Worm (Caenorhabditis elegans) whole organism, L4 larva: ENCODE results near the gene T28A11.3.

ENCODE experiments used
- D1046.2 ChIP-seq: fragments of 200-800 bp; sonication (Bioruptor generic); IDR thresholded peaks from 2 replicates; pipeline ENCODE4 v1.3.6; 2022; ENCODE audit warnings: missing genetic modification characterization, missing compliant biosample characterization
- F44E2.7 ChIP-seq: fragments of 200-800 bp; sonication (Bioruptor generic); IDR thresholded peaks from 2 replicates; pipeline ENCODE4 v2.1.2; 2022; ENCODE audit warnings: missing genetic modification characterization, missing compliant biosample characterization
- T20F7.1 ChIP-seq: fragments of 200-800 bp; sonication (Bioruptor generic); optimal IDR thresholded peaks from 2 replicates; lab custom pipeline; 2018; ENCODE audit warnings: mild to moderate bottlenecking, missing genetic modification characterization, missing compliant biosample characterization
- ZK546.5 ChIP-seq, 2 experiments: sonication (generic microtip); optimal IDR thresholded peaks; 2 replicates each; lab custom pipeline; 2017; ENCODE audit warnings: missing biosample characterization in 2 of 2, missing genetic modification characterization in 2 of 2
- aha-1 ChIP-seq: fragments of 150-350 bp; peaks from one replicate; lab custom pipeline; 2014; ENCODE audit warnings: missing biosample characterization, missing genetic modification characterization
- ama-1 ChIP-seq: fragments of 150-350 bp; optimal IDR thresholded peaks from 2 replicates; lab custom pipeline; 2014; ENCODE audit warnings: inconsistent platforms, mixed read lengths
- arid-1 ChIP-seq: fragments of 200-800 bp; sonication (Bioruptor generic); conservative IDR thresholded peaks from 2 replicates; pipeline ENCODE4 v1.3.6; 2022; ENCODE audit warnings: missing genetic modification reagents, missing genetic modification characterization, missing compliant biosample characterization
- ceh-20 ChIP-seq: fragments of 200-800 bp; sonication (Bioruptor generic); IDR thresholded peaks from 2 replicates; pipeline ENCODE4 v1.3.6; 2022; ENCODE audit warnings: missing genetic modification reagents, missing genetic modification characterization, missing compliant biosample characterization
- daf-16 ChIP-seq, 3 experiments: sonication (generic microtip); optimal IDR thresholded peaks; 2 replicates each; lab custom pipeline; 2016 to 2017; ENCODE audit warnings: missing genetic modification characterization in 3 of 3, missing genetic modification reagents in 3 of 3, mild to moderate bottlenecking in 2 of 3, missing compliant biosample characterization in 2 of 3, missing biosample characterization in 1 of 3, moderate library complexity in 1 of 3
- dmd-6 ChIP-seq: fragments of 200-800 bp; sonication (Bioruptor generic); IDR thresholded peaks from 2 replicates; pipeline ENCODE4 v1.3.6; 2022; ENCODE audit warnings: missing genetic modification reagents, missing genetic modification characterization, missing compliant biosample characterization
- dve-1 ChIP-seq: sonication (generic microtip); optimal IDR thresholded peaks from 2 replicates; lab custom pipeline; 2017; ENCODE audit warnings: antibody characterized with exemption, mild to moderate bottlenecking, missing genetic modification characterization, missing compliant biosample characterization; ENCODE audit not compliant: insufficient read depth
- egl-43 ChIP-seq: fragments of 200-800 bp; sonication (Bioruptor generic); IDR thresholded peaks from 2 replicates; pipeline ENCODE4 v1.3.6; 2022; ENCODE audit warnings: missing genetic modification reagents, missing genetic modification characterization, missing compliant biosample characterization
- hif-1 ChIP-seq, 2 experiments: sonication (generic microtip); optimal IDR thresholded peaks; 2 replicates each; lab custom pipeline; 2016 to 2017; ENCODE audit warnings: missing compliant biosample characterization in 2 of 2, missing genetic modification characterization in 2 of 2, missing genetic modification reagents in 2 of 2, missing genotype in 2 of 2, mild to moderate bottlenecking in 1 of 2
- hlh-11 ChIP-seq: fragments of 200-800 bp; sonication (Bioruptor generic); optimal IDR thresholded peaks from 2 replicates; lab custom pipeline; 2018; ENCODE audit warnings: mild to moderate bottlenecking, missing genetic modification characterization, missing compliant biosample characterization
- hlh-30 ChIP-seq: sonication (generic microtip); optimal IDR thresholded peaks from 2 replicates; lab custom pipeline; 2017; ENCODE audit warnings: antibody characterized with exemption, mild to moderate bottlenecking, missing genetic modification characterization, missing compliant biosample characterization; ENCODE audit not compliant: insufficient read depth
- lin-1 ChIP-seq: fragments of 200-800 bp; sonication (Bioruptor generic); IDR thresholded peaks from 2 replicates; pipeline ENCODE4 v1.3.6; 2022; ENCODE audit warnings: missing genetic modification reagents, missing genetic modification characterization, missing compliant biosample characterization
- lin-39 ChIP-seq: fragments of 150-350 bp; optimal IDR thresholded peaks from 2 replicates; lab custom pipeline; 2014; ENCODE audit warnings: missing biosample characterization, missing genetic modification reagents, missing genetic modification characterization
- lir-3 ChIP-seq: sonication (generic microtip); optimal IDR thresholded peaks from 2 replicates; lab custom pipeline; 2016; ENCODE audit warnings: mild to moderate bottlenecking, missing genetic modification characterization, missing compliant biosample characterization
- lsy-2 ChIP-seq, 2 experiments: fragments of 150-350 bp in 1 of 2; sonication (generic microtip) in 1 of 2; optimal IDR thresholded peaks; 2 replicates each; lab custom pipeline; 2014 to 2017; ENCODE audit warnings: missing biosample characterization in 2 of 2, missing genetic modification characterization in 2 of 2
- madf-5 ChIP-seq, 2 experiments: fragments of 200-800 bp; sonication (Bioruptor generic); IDR thresholded peaks; 2 replicates each; pipeline ENCODE4 v1.3.6; 2022; ENCODE audit warnings: missing compliant biosample characterization in 2 of 2, missing genetic modification characterization in 2 of 2
- mdt-29 ChIP-seq: fragments of 200-800 bp; sonication (Bioruptor generic); IDR thresholded peaks from 2 replicates; pipeline ENCODE4 v1.3.6; 2022; ENCODE audit warnings: missing genetic modification reagents, missing genetic modification characterization, missing compliant biosample characterization
- mep-1 ChIP-seq: fragments of 150-350 bp; sonication (generic microtip); optimal IDR thresholded peaks from 3 replicates; lab custom pipeline; 2014; ENCODE audit warnings: missing biosample characterization, missing genetic modification characterization
- mxl-3 ChIP-seq: fragments of 200-800 bp; sonication (Bioruptor generic); optimal IDR thresholded peaks from 2 replicates; lab custom pipeline; 2018; ENCODE audit warnings: mild to moderate bottlenecking, missing genetic modification characterization, missing compliant biosample characterization
- nhr-11 ChIP-seq: fragments of 150-350 bp; optimal IDR thresholded peaks from 2 replicates; lab custom pipeline; 2014; ENCODE audit warnings: missing biosample characterization, missing genetic modification characterization
- nhr-111 ChIP-seq: fragments of 200-800 bp; sonication (Bioruptor generic); optimal IDR thresholded peaks from 2 replicates; lab custom pipeline; 2018; ENCODE audit warnings: mild to moderate bottlenecking, missing genetic modification characterization, missing compliant biosample characterization
- nhr-42 ChIP-seq: fragments of 200-800 bp; sonication (Bioruptor generic); IDR thresholded peaks from 2 replicates; pipeline ENCODE4 v1.3.6; 2022; ENCODE audit warnings: missing genetic modification characterization, missing compliant biosample characterization
- nhr-48 ChIP-seq: sonication (generic microtip); optimal IDR thresholded peaks from 2 replicates; lab custom pipeline; 2016; ENCODE audit warnings: mild to moderate bottlenecking, missing genetic modification characterization, missing compliant biosample characterization
- nhr-6 ChIP-seq: fragments of 150-350 bp; optimal IDR thresholded peaks from 2 replicates; lab custom pipeline; 2014; ENCODE audit warnings: missing biosample characterization, missing genetic modification characterization
- nhr-76 ChIP-seq: fragments of 150-350 bp; optimal IDR thresholded peaks from 2 replicates; lab custom pipeline; 2014; ENCODE audit warnings: missing biosample characterization, missing genetic modification characterization
- pha-4 ChIP-seq, 2 experiments: fragments of 150-350 bp in 1 of 2; fragments of 200-800 bp in 1 of 2; sonication (Bioruptor generic) in 1 of 2; IDR thresholded peaks in 1 of 2; optimal IDR thresholded peaks in 1 of 2; 2 replicates each; pipeline versions ENCODE4 v1.3.6 to Lab custom; 2014 to 2022; ENCODE audit warnings: missing genetic modification characterization in 2 of 2, missing genetic modification reagents in 2 of 2, missing biosample characterization in 1 of 2, missing compliant biosample characterization in 1 of 2
- skn-1 ChIP-seq: fragments of 150-350 bp; optimal IDR thresholded peaks from 2 replicates; lab custom pipeline; 2014; ENCODE audit warnings: missing biosample characterization, missing genetic modification characterization
- snpc-1.2 ChIP-seq: fragments of 200-800 bp; sonication (Bioruptor generic); IDR thresholded peaks from 2 replicates; pipeline ENCODE4 v1.3.6; 2022; ENCODE audit warnings: missing genetic modification reagents, missing genetic modification characterization, missing compliant biosample characterization
- spr-1 ChIP-seq: sonication (generic microtip); optimal IDR thresholded peaks from 2 replicates; lab custom pipeline; 2016; ENCODE audit warnings: mild to moderate bottlenecking, missing genetic modification characterization, missing compliant biosample characterization
- spr-3 ChIP-seq: fragments of 200-800 bp; sonication (Bioruptor generic); optimal IDR thresholded peaks from 2 replicates; lab custom pipeline; 2018; ENCODE audit warnings: mild to moderate bottlenecking, missing genetic modification characterization, missing compliant biosample characterization
- unc-130 ChIP-seq: sonication (generic microtip); optimal IDR thresholded peaks from 2 replicates; lab custom pipeline; 2016; ENCODE audit warnings: missing genetic modification reagents, missing genetic modification characterization, missing compliant biosample characterization
- unc-62 ChIP-seq, 3 experiments: fragments of 150-350 bp in 1 of 3; sonication (generic microtip); optimal IDR thresholded peaks in 2 of 3; peaks in 1 of 3; 1 replicate in 1 of 3; 2 replicates in 2 of 3; lab custom pipeline; 2014 to 2017; ENCODE audit warnings: missing biosample characterization in 3 of 3, missing genetic modification characterization in 3 of 3, missing genetic modification reagents in 3 of 3, missing genotype in 1 of 3

T28A11.3 gene

ce11 chrV:3266189-3266588 lies 8.9 kb upstream of the T28A11.3 start, which contains the start of gene T28A11.17:
Gene T28A11.17 (minus strand): TSS chrV:3266289.
- TF ChIP-seq egl-43 (GFP tag; lab: Robert Waterston, UW): no peak
- TF ChIP-seq lin-1: no peak
- TF ChIP-seq pha-4 (GFP tag; IDR thresholded peaks at IDR 0.05; lab: Robert Waterston, UW): no peak
- TF ChIP-seq pha-4 (tag; optimal IDR thresholded peaks at IDR 0.05; lab: Kevin White, UChicago): no peak
- TF ChIP-seq skn-1 (tag; lab: Kevin White, UChicago): no peak
- TF ChIP-seq arid-1 (GFP tag; lab: Robert Waterston, UW): no peak
- no peak for TF ChIP-seq ZK546.5 (tag; optimal IDR thresholded peaks at IDR 0.05; lab: Kevin White, UChicago)
- TF ChIP-seq nhr-48 (tag; lab: Kevin White, UChicago): no peak

DNA sequence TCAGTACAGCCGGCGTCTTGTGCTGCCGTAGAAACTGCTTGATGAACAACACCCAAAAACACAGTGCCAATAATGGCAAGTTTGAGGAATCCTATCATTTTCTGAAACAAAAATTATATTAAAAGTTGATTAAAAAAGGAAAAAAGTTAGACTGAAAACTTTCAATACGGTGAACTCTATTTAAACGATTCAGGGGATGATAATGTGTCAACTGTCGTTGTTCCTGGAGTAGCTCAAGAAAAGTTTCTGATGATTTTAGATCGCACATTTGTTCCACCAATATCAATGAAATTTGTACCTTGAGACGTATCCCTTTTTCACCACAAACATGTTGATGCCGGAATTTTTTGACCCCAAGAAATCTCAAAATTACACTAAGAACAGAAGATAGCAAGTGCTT lies 7.2 kb upstream of the T28A11.3 start, which contains the start of gene T28A11.18:
Gene T28A11.18, minus strand, starts transcription at position 101 of the 400 bp plus-strand sequence.
- TF ChIP-seq ama-1 (lab: Kevin White, UChicago) (no peak), daf-16 (GFP tag; optimal IDR thresholded peaks at IDR 0.05; lab: Kevin White, UChicago) (peak in 1 of 2 experiments; percentile 44), daf-16 (tag; optimal IDR thresholded peaks at IDR 0.05; lab: Kevin White, UChicago) (no peak)
- TF ChIP-seq, all 104 proteins: peak for 1

ce11 chrV:3269407-3269806 lies 5.7 kb upstream of the T28A11.3 start, which contains the start of gene T28A11.19:
Gene T28A11.19 (minus strand): TSS chrV:3269514.
- TF ChIP-seq dve-1 (tag; lab: Kevin White, UChicago) (no peak), unc-62 (GFP tag; optimal IDR thresholded peaks at IDR 0.05 in 1 of 2; lab: Kevin White, UChicago) (peak in 1 of 2 experiments; percentile 97), unc-62 (tag; optimal IDR thresholded peaks at IDR 0.05; lab: Kevin White, UChicago) (no peak), aha-1 (tag; lab: Kevin White, UChicago) (peak; percentile 31)

- TF ChIP-seq spr-1 (tag; lab: Kevin White, UChicago): no peak
- no peak for TF ChIP-seq madf-5 (GFP tag; IDR thresholded peaks at IDR 0.05; lab: Robert Waterston, UW)
- TF ChIP-seq nhr-42 (GFP tag; lab: Robert Waterston, UW): no peak
- no peak for TF ChIP-seq skn-1 (tag; lab: Kevin White, UChicago)
- no peak for TF ChIP-seq lir-3 (tag; lab: Kevin White, UChicago)
- no peak for TF ChIP-seq egl-43 (GFP tag; lab: Robert Waterston, UW)
- no peak for TF ChIP-seq lsy-2 (tag; optimal IDR thresholded peaks at IDR 0.05; lab: Kevin White, UChicago)
- TF ChIP-seq hif-1 (tag; optimal IDR thresholded peaks at IDR 0.05; lab: Kevin White, UChicago): no peak
These were observed 2.0 kb upstream of the T28A11.3 start, which contains the start of gene T28A11.20 for ce11 chrV:3273156-3273555. Gene T28A11.20 (minus strand): TSS chrV:3273256.

DNA sequence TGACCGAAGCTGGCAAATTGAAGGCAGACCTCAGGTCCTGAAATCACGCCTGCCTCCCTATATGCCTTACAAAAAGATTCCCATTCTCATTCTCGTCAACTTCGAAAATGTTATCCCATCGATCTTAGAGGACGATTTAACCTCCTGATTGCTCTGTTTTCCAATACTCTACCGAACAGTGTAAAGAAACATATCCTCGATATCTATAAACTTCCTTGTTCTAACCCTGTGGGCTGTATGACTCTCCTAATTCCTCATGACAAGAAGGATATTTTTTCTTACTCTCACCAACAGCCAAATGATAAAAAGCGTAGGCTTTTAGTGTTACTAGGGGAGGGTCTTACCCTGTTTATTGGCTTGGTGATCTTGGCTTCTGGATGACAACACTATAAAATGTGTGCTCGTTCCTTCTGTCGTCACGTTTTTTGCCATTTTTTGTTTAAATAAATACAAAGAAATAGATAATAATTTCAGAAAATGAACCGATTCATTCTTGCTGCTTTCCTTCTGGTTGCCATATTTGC lies 1.5 kb upstream of the T28A11.3 start, which contains the start of gene T28A11.4:
Gene T28A11.4, plus strand, starts transcription at position 474 of the 524 bp plus-strand sequence.
- peak in 1 of 2 experiments; percentile 55 for TF ChIP-seq unc-62 (GFP tag; optimal IDR thresholded peaks at IDR 0.05 in 1 of 2; lab: Kevin White, UChicago)
- TF ChIP-seq unc-62 (tag; optimal IDR thresholded peaks at IDR 0.05; lab: Kevin White, UChicago): no peak
- TF ChIP-seq aha-1 (tag; lab: Kevin White, UChicago): peak; percentile 68
- TF ChIP-seq mep-1 (tag; lab: Kevin White, UChicago): no peak

ce11 chrV:3276184-3276583 lies 1.1 kb downstream of the T28A11.3 start:
- TF ChIP-seq ceh-20 (GFP tag; lab: Robert Waterston, UW) (0 out of 2 replicates have a peak, but pooled peaks have one; percentile 26), nhr-111 (no peak), hlh-11 (tag; lab: Kevin White, UChicago) (peak; percentile 70), dmd-6 (GFP tag; lab: Robert Waterston, UW) (peak; percentile 56), nhr-6 (no peak), arid-1 (GFP tag; lab: Robert Waterston, UW) (no peak), snpc-1.2 (no peak), unc-62 (GFP tag; optimal IDR thresholded peaks at IDR 0.05 in 1 of 2; lab: Kevin White, UChicago) (peak in 1 of 2 experiments; percentile 80), unc-62 (tag; optimal IDR thresholded peaks at IDR 0.05; lab: Kevin White, UChicago) (no peak), nhr-42 (GFP tag; lab: Robert Waterston, UW) (no peak), nhr-76 (no peak), T20F7.1 (GFP tag; lab: Kevin White, UChicago) (no peak), mdt-29 (GFP tag; lab: Robert Waterston, UW) (no peak), hlh-30 (tag; lab: Kevin White, UChicago) (peak; percentile 16), nhr-11 (tag; lab: Kevin White, UChicago) (peak; percentile 15), spr-3 (GFP tag; lab: Kevin White, UChicago) (no peak), lin-39 (tag; lab: Kevin White, UChicago) (no peak), unc-130 (GFP tag; lab: Kevin White, UChicago) (no peak), mxl-3 (GFP tag; lab: Kevin White, UChicago) (peak; percentile 49), ZK546.5 (tag; optimal IDR thresholded peaks at IDR 0.05; lab: Kevin White, UChicago) (no peak), D1046.2 (no peak), F44E2.7 (no peak), daf-16 (GFP tag; optimal IDR thresholded peaks at IDR 0.05; lab: Kevin White, UChicago) (peak in 1 of 2 experiments; percentile 90), daf-16 (tag; optimal IDR thresholded peaks at IDR 0.05; lab: Kevin White, UChicago) (no peak)
